Fruit fly (Drosophila melanogaster) whole organism, embryonic: ENCODE data around the gene CG15764.

Experiments used
- Adf1 ChIP-seq: fragments of 200-800 bp; sonication (Bioruptor generic); IDR thresholded peaks from 2 replicates; pipeline ENCODE4 v1.3.6; 2022; ENCODE audit warnings: missing biosample characterization, missing genetic modification characterization
- Blimp-1 ChIP-seq: fragments of 200-800 bp; sonication (Bioruptor generic); optimal IDR thresholded peaks from 3 replicates; lab custom pipeline; 2018; ENCODE audit warnings: missing biosample characterization, missing genetic modification characterization, mild to moderate bottlenecking, moderate library complexity, missing genetic modification reagents
- CG10366 ChIP-seq: fragments of 200-800 bp; sonication (Bioruptor generic); IDR thresholded peaks from 2 replicates; pipeline ENCODE4 v1.3.6; 2022; ENCODE audit warnings: missing biosample characterization, missing genetic modification characterization
- CG11456 ChIP-seq: fragments of 200-800 bp; sonication (Bioruptor generic); IDR thresholded peaks from 3 replicates; pipeline ENCODE4 v1.3.6; 2022; ENCODE audit warnings: missing biosample characterization, missing genetic modification characterization
- CG11504 ChIP-seq: fragments of 200-800 bp; sonication (Bioruptor generic); optimal IDR thresholded peaks from 3 replicates; lab custom pipeline; 2019; ENCODE audit warnings: missing biosample characterization, mild to moderate bottlenecking, missing genetic modification characterization, moderate library complexity
- CG12104 ChIP-seq: fragments of 200-800 bp; sonication (Bioruptor generic); optimal IDR thresholded peaks from 3 replicates; lab custom pipeline; 2016; ENCODE audit warnings: missing biosample characterization, missing genetic modification characterization
- CG12391 ChIP-seq: fragments of 200-800 bp; sonication (Bioruptor generic); optimal IDR thresholded peaks from 3 replicates; lab custom pipeline; 2018; ENCODE audit warnings: missing biosample characterization, mild to moderate bottlenecking, missing genetic modification characterization, moderate library complexity
- CG12659 ChIP-seq: fragments of 200-800 bp; sonication (Bioruptor generic); optimal IDR thresholded peaks from 3 replicates; lab custom pipeline; 2017; ENCODE audit warnings: mild to moderate bottlenecking, missing biosample characterization, missing genetic modification reagents, missing genetic modification characterization
- CG12744 ChIP-seq: fragments of 200-800 bp; sonication (Bioruptor generic); optimal IDR thresholded peaks from 2 replicates; lab custom pipeline; 2016; ENCODE audit warnings: missing biosample characterization, missing genetic modification characterization
- CG12769 ChIP-seq: fragments of 200-800 bp; sonication (Bioruptor generic); optimal IDR thresholded peaks from 2 replicates; lab custom pipeline; 2019; ENCODE audit warnings: missing biosample characterization, mild to moderate bottlenecking, missing genetic modification characterization, moderate library complexity
- CG14014 ChIP-seq: fragments of 200-800 bp; sonication (Bioruptor generic); IDR thresholded peaks from 2 replicates; pipeline ENCODE4 v1.3.6; 2022; ENCODE audit warnings: missing biosample characterization, missing genetic modification characterization
- CG14050 ChIP-seq: fragments of 200-800 bp; sonication (Bioruptor generic); IDR thresholded peaks from 3 replicates; pipeline ENCODE4 v1.3.6; 2022; ENCODE audit warnings: missing biosample characterization, missing genetic modification characterization
- CG15011 ChIP-seq: fragments of 200-800 bp; sonication (Bioruptor generic); optimal IDR thresholded peaks from 3 replicates; lab custom pipeline; 2018; ENCODE audit warnings: missing biosample characterization, mild to moderate bottlenecking, missing genetic modification characterization
- CG16813 ChIP-seq: fragments of 200-800 bp; sonication (Bioruptor generic); IDR thresholded peaks from 3 replicates; pipeline ENCODE4 v1.3.6; 2022; ENCODE audit warnings: missing biosample characterization, missing genetic modification characterization; ENCODE audit not compliant: partially characterized antibody
- CG17186 ChIP-seq: fragments of 200-800 bp; sonication (Bioruptor generic); optimal IDR thresholded peaks from 3 replicates; lab custom pipeline; 2017; ENCODE audit warnings: missing biosample characterization, missing genetic modification reagents, missing genetic modification characterization
- CG17802 ChIP-seq: fragments of 200-800 bp; sonication (Bioruptor generic); optimal IDR thresholded peaks from 2 replicates; lab custom pipeline; 2018; ENCODE audit warnings: missing biosample characterization, mild to moderate bottlenecking, missing genetic modification characterization, moderate library complexity
- CG1832 ChIP-seq: fragments of 200-800 bp; sonication (Bioruptor generic); optimal IDR thresholded peaks from 2 replicates; lab custom pipeline; 2017; ENCODE audit warnings: missing biosample characterization, mild to moderate bottlenecking, missing genetic modification characterization, inconsistent platforms
- CG2678 ChIP-seq: fragments of 200-800 bp; sonication (Bioruptor generic); optimal IDR thresholded peaks from 3 replicates; lab custom pipeline; 2019; ENCODE audit warnings: missing biosample characterization, mild to moderate bottlenecking, missing genetic modification characterization, moderate library complexity
- CG31224 ChIP-seq: fragments of 200-800 bp; sonication (Bioruptor generic); IDR thresholded peaks from 2 replicates; pipeline ENCODE4 v1.3.6; 2022; ENCODE audit warnings: missing biosample characterization, missing genetic modification characterization
- CG31388 ChIP-seq: fragments of 200-800 bp; sonication (Bioruptor generic); optimal IDR thresholded peaks from 2 replicates; lab custom pipeline; 2016; ENCODE audit warnings: missing biosample characterization, missing genetic modification characterization
- CG32767 ChIP-seq: fragments of 200-800 bp; sonication (Bioruptor generic); IDR thresholded peaks from 2 replicates; pipeline ENCODE4 v1.3.6; 2022; ENCODE audit warnings: missing biosample characterization, missing genetic modification characterization
- CG5180 ChIP-seq: fragments of 200-800 bp; sonication (Bioruptor generic); optimal IDR thresholded peaks from 3 replicates; lab custom pipeline; 2017; ENCODE audit warnings: missing biosample characterization, missing genetic modification characterization, mild to moderate bottlenecking, moderate library complexity, missing genetic modification reagents
- CG6813 ChIP-seq: fragments of 200-800 bp; sonication (Bioruptor generic); optimal IDR thresholded peaks from 2 replicates; lab custom pipeline; 2017; ENCODE audit warnings: missing biosample characterization, missing genetic modification characterization, mild to moderate bottlenecking, moderate library complexity, missing genetic modification reagents
- CG8290 ChIP-seq, 3 experiments: fragments of 200-800 bp; sonication (Bioruptor generic); optimal IDR thresholded peaks; 2 replicates each; lab custom pipeline; 2016 to 2019; ENCODE audit warnings: missing biosample characterization in 3 of 3, missing genetic modification characterization in 3 of 3, mild to moderate bottlenecking in 2 of 3, moderate library complexity in 1 of 3
- Dbx ChIP-seq: fragments of 200-800 bp; sonication (Bioruptor generic); IDR thresholded peaks from 3 replicates; pipeline ENCODE4 v1.3.6; 2022; ENCODE audit warnings: missing biosample characterization, missing genetic modification characterization
- Fer1 ChIP-seq: fragments of 200-800 bp; sonication (Bioruptor generic); optimal IDR thresholded peaks from 2 replicates; lab custom pipeline; 2017; ENCODE audit warnings: missing biosample characterization, mild to moderate bottlenecking, missing genetic modification characterization
- HLH3B ChIP-seq: fragments of 200-800 bp; sonication (Bioruptor generic); IDR thresholded peaks from 2 replicates; pipeline ENCODE4 v1.3.6; 2022; ENCODE audit warnings: missing biosample characterization, missing genetic modification characterization
- Hand ChIP-seq: fragments of 200-800 bp; sonication (Bioruptor generic); optimal IDR thresholded peaks from 2 replicates; lab custom pipeline; 2017; ENCODE audit warnings: mild to moderate bottlenecking, missing biosample characterization, missing genetic modification reagents, missing genetic modification characterization
- HmgZ ChIP-seq: fragments of 200-800 bp; sonication (Bioruptor generic); optimal IDR thresholded peaks from 2 replicates; lab custom pipeline; 2018; ENCODE audit warnings: missing biosample characterization, mild to moderate bottlenecking, missing genetic modification characterization
- Optix ChIP-seq: fragments of 200-800 bp; sonication (Bioruptor generic); IDR thresholded peaks from 3 replicates; pipeline ENCODE4 v1.3.6; 2022; ENCODE audit warnings: missing biosample characterization, missing genetic modification characterization
- Ravus ChIP-seq: fragments of 200-800 bp; sonication (Bioruptor generic); IDR thresholded peaks from 2 replicates; pipeline ENCODE4 v1.3.6; 2022; ENCODE audit warnings: missing biosample characterization, missing genetic modification characterization
- ase ChIP-seq: fragments of 200-800 bp; sonication (Bioruptor generic); IDR thresholded peaks from 3 replicates; pipeline ENCODE4 v1.3.6; 2022; ENCODE audit warnings: missing biosample characterization, missing genetic modification characterization
- chinmo ChIP-seq: fragments of 200-800 bp; sonication (Bioruptor generic); IDR thresholded peaks from 4 replicates; pipeline ENCODE4 v1.3.6; 2022; ENCODE audit warnings: missing biosample characterization, missing genetic modification characterization; ENCODE audit not compliant: partially characterized antibody
- dati ChIP-seq: fragments of 200-800 bp; sonication (Bioruptor generic); IDR thresholded peaks from 2 replicates; pipeline ENCODE4 v1.3.6; 2022; ENCODE audit warnings: missing biosample characterization, missing genetic modification characterization
- dysf ChIP-seq: fragments of 200-800 bp; sonication (Bioruptor generic); IDR thresholded peaks from 3 replicates; pipeline ENCODE4 v1.3.6; 2022; ENCODE audit warnings: missing biosample characterization, missing genetic modification characterization
- esg ChIP-seq: fragments of 200-800 bp; sonication (Bioruptor generic); conservative IDR thresholded peaks from 2 replicates; pipeline ENCODE4 v1.3.6; 2022; ENCODE audit warnings: missing biosample characterization, missing genetic modification characterization
- fd96Cb ChIP-seq: fragments of 200-800 bp; sonication (Bioruptor generic); optimal IDR thresholded peaks from 2 replicates; lab custom pipeline; 2018; ENCODE audit warnings: missing biosample characterization, mild to moderate bottlenecking, missing genetic modification characterization, moderate library complexity
- fu2 ChIP-seq: fragments of 200-800 bp; sonication (Bioruptor generic); optimal IDR thresholded peaks from 2 replicates; lab custom pipeline; 2016; ENCODE audit warnings: missing biosample characterization, missing genetic modification characterization
- gfzf ChIP-seq: fragments of 200-800 bp; sonication (Bioruptor generic); optimal IDR thresholded peaks from 2 replicates; lab custom pipeline; 2016; ENCODE audit warnings: missing biosample characterization, mild to moderate bottlenecking, missing genetic modification characterization, moderate library complexity
- kay ChIP-seq: fragments of 200-800 bp; sonication (Bioruptor generic); optimal IDR thresholded peaks from 2 replicates; lab custom pipeline; 2016; ENCODE audit warnings: missing biosample characterization, missing genetic modification characterization
- kni ChIP-seq: fragments of 200-800 bp; sonication (Bioruptor generic); optimal IDR thresholded peaks from 3 replicates; lab custom pipeline; 2017; ENCODE audit warnings: mild to moderate bottlenecking, missing biosample characterization, missing genetic modification reagents, missing genetic modification characterization
- onecut ChIP-seq: fragments of 200-800 bp; sonication (Bioruptor generic); IDR thresholded peaks from 2 replicates; pipeline ENCODE4 v1.3.6; 2022; ENCODE audit warnings: missing biosample characterization, missing genetic modification characterization
- pfk ChIP-seq: fragments of 200-800 bp; sonication (Bioruptor generic); optimal IDR thresholded peaks from 2 replicates; lab custom pipeline; 2018; ENCODE audit warnings: missing biosample characterization, mild to moderate bottlenecking, missing genetic modification characterization, moderate library complexity
- phol ChIP-seq: fragments of 200-800 bp; sonication (Bioruptor generic); optimal IDR thresholded peaks from 3 replicates; lab custom pipeline; 2018; ENCODE audit warnings: missing biosample characterization, mild to moderate bottlenecking, missing genetic modification characterization, moderate library complexity
- pnt ChIP-seq: fragments of 200-800 bp; sonication (Bioruptor generic); optimal IDR thresholded peaks from 3 replicates; lab custom pipeline; 2016; ENCODE audit warnings: missing biosample characterization, missing genetic modification characterization
- sna ChIP-seq: fragments of 200-800 bp; sonication (Bioruptor generic); IDR thresholded peaks from 2 replicates; pipeline ENCODE4 v1.3.6; 2022; ENCODE audit warnings: missing biosample characterization, missing genetic modification characterization; ENCODE audit not compliant: partially characterized antibody
- tio ChIP-seq: fragments of 200-800 bp; sonication (Bioruptor generic); optimal IDR thresholded peaks from 2 replicates; lab custom pipeline; 2017; ENCODE audit warnings: missing biosample characterization, missing genetic modification characterization, inconsistent platforms
- tll ChIP-seq, 2 experiments: fragments of 200-800 bp in 1 of 2; fragments of >200 bp in 1 of 2; sonication (Bioruptor generic) in 1 of 2; optimal IDR thresholded peaks; 2 replicates each; lab custom pipeline; 2017 to 2019; ENCODE audit warnings: missing biosample characterization in 2 of 2, missing genetic modification characterization in 2 of 2, mild to moderate bottlenecking in 1 of 2, moderate library complexity in 1 of 2
- unpg ChIP-seq: fragments of 200-800 bp; sonication (Bioruptor generic); optimal IDR thresholded peaks from 3 replicates; lab custom pipeline; 2018; ENCODE audit warnings: missing biosample characterization, mild to moderate bottlenecking, missing genetic modification characterization, moderate library complexity
- wdn ChIP-seq: fragments of 200-800 bp; sonication (Bioruptor generic); IDR thresholded peaks from 2 replicates; pipeline ENCODE4 v1.3.6; 2022; ENCODE audit warnings: missing biosample characterization, missing genetic modification characterization

CG15764 gene

dm6 chrX:5888933-5889332 lies 20.0 kb downstream of the CG15764 start (continued):
- TF ChIP-seq onecut (GFP tag; lab: Robert Waterston, UW) (peak; percentile 40), CG14014 (GFP tag; lab: Robert Waterston, UW) (no peak), CG14050 (GFP tag; lab: Robert Waterston, UW) (no peak), Hand (GFP tag; lab: Kevin White, UChicago) (no peak), Ravus (GFP tag; lab: Robert Waterston, UW) (no peak), kay (GFP tag; lab: Kevin White, UChicago) (no peak), CG12744 (GFP tag; lab: Kevin White, UChicago) (no peak), phol (tag; lab: Kevin White, UChicago) (peak; percentile 17), CG15011 (no peak), CG1832 (GFP tag; lab: Kevin White, UChicago) (no peak), CG11456 (0 out of 3 replicates have a peak, but pooled peaks have one; percentile 52), CG31224 (GFP tag; lab: Robert Waterston, UW) (no peak), sna (GFP tag; lab: Robert Waterston, UW) (no peak), CG12659 (GFP tag; lab: Kevin White, UChicago) (peak; percentile 12), kni (peak; percentile 69), fu2 (GFP tag; lab: Kevin White, UChicago) (no peak), HmgZ (no peak), CG12104 (GFP tag; lab: Kevin White, UChicago) (no peak), dati (no peak), HLH3B (GFP tag; lab: Robert Waterston, UW) (peak; percentile 33; the same call in 1 of the 2 replicates), CG5180 (GFP tag; lab: Kevin White, UChicago) (no peak), Fer1 (peak; percentile 2), pfk (GFP tag; lab: Kevin White, UChicago) (no peak), Blimp-1 (GFP tag; lab: Kevin White, UChicago) (peak; percentile 29), tio (GFP tag; lab: Kevin White, UChicago) (no peak), CG11504 (tag; lab: Kevin White, UChicago) (peak; percentile 42), ase (GFP tag; lab: Robert Waterston, UW) (no peak), pnt (GFP tag; lab: Kevin White, UChicago) (peak; percentile 43), CG31388 (GFP tag; lab: Kevin White, UChicago) (no peak), Optix (GFP tag; lab: Robert Waterston, UW) (peak; percentile 16; the same call in 1 of the 3 replicates), unpg (GFP tag; lab: Kevin White, UChicago) (peak; percentile 29), wdn (GFP tag; lab: Robert Waterston, UW) (no peak), CG2678 (peak; percentile 25), tll (GFP tag; optimal IDR thresholded peaks at IDR 0.05; lab: Kevin White, UChicago) (no peak), CG12391 (tag; lab: Kevin White, UChicago) (peak; percentile 42), dysf (GFP tag; lab: Robert Waterston, UW) (peak; percentile 32; the same call in 2 of the 3 replicates), CG8290 (GFP tag; optimal IDR thresholded peaks at IDR 0.05; lab: Kevin White, UChicago) (no peak), CG8290 (tag; optimal IDR thresholded peaks at IDR 0.05; lab: Kevin White, UChicago) (peak in 1 of 2 experiments; percentile 51), Dbx (GFP tag; lab: Robert Waterston, UW) (no peak), esg (GFP tag; lab: Robert Waterston, UW) (no peak), CG17186 (GFP tag; lab: Kevin White, UChicago) (no peak), chinmo (GFP tag; lab: Robert Waterston, UW) (no peak), CG12769 (tag; lab: Kevin White, UChicago) (peak; percentile 42), CG32767 (no peak), CG6813 (no peak), fd96Cb (peak; percentile 17), gfzf (no peak), CG10366 (GFP tag; lab: Robert Waterston, UW) (peak; percentile 38; the same call in 1 of the 2 replicates), CG17802 (no peak), CG16813 (GFP tag; lab: Robert Waterston, UW) (no peak), Adf1 (GFP tag; lab: Robert Waterston, UW) (no peak)
